Worm (Caenorhabditis elegans) whole organism, late embryonic: ENCODE measurements around the gene M162.7.

ENCODE experiments used
- che-1 ChIP-seq: sonication (generic microtip); optimal IDR thresholded peaks from 2 replicates; lab custom pipeline; 2016; ENCODE audit warnings: mild to moderate bottlenecking, missing genetic modification characterization, missing compliant biosample characterization
- nfya-1 ChIP-seq: sonication (generic microtip); optimal IDR thresholded peaks from 2 replicates; lab custom pipeline; 2017; ENCODE audit warnings: missing genetic modification characterization, mild to moderate bottlenecking, missing compliant biosample characterization, antibody characterized with exemption, moderate library complexity
- ttx-3 ChIP-seq: sonication (generic microtip); optimal IDR thresholded peaks from 2 replicates; lab custom pipeline; 2016; ENCODE audit warnings: missing genetic modification reagents, missing genetic modification characterization, missing compliant biosample characterization
- unc-42 ChIP-seq: sonication (generic microtip); optimal IDR thresholded peaks from 2 replicates; lab custom pipeline; 2016; ENCODE audit warnings: missing genotype, missing genetic modification characterization, missing compliant biosample characterization
- unc-55 ChIP-seq: sonication (generic microtip); optimal IDR thresholded peaks from 2 replicates; lab custom pipeline; 2017; ENCODE audit warnings: missing biosample characterization, missing genetic modification reagents, missing genetic modification characterization
- ztf-16 ChIP-seq: sonication (generic microtip); optimal IDR thresholded peaks from 2 replicates; lab custom pipeline; 2017; ENCODE audit warnings: missing genetic modification characterization, missing compliant biosample characterization

ce11 chrV:19755260-19755659 lies 39.6 kb downstream of the M162.7 start, which contains the start of gene clec-50:
- TF ChIP-seq nfya-1 (tag; lab: Kevin White, UChicago) = no peak
- TF ChIP-seq ztf-16 = no peak
- TF ChIP-seq unc-55 (GFP tag; lab: Kevin White, UChicago) = no peak
- TF ChIP-seq unc-42 (tag; lab: Kevin White, UChicago) = no peak
- TF ChIP-seq che-1 (tag; lab: Kevin White, UChicago) = no peak
- TF ChIP-seq ttx-3 = no peak
